Fruit fly (Drosophila melanogaster) whole organism, embryonic: ENCODE data around the gene nod.

Experiments
- ATbp ChIP-seq: fragments of 200-800 bp; sonication (Bioruptor generic); optimal IDR thresholded peaks from 2 replicates; lab custom pipeline; 2017; ENCODE audit warnings: missing biosample characterization, mild to moderate bottlenecking, missing genetic modification characterization, missing genetic modification reagents
- Atf-2 ChIP-seq: fragments of 200-800 bp; sonication (Bioruptor generic); optimal IDR thresholded peaks from 2 replicates; lab custom pipeline; 2016; ENCODE audit warnings: missing biosample characterization, missing genetic modification characterization
- Bdp1 ChIP-seq: fragments of 200-800 bp; sonication (Bioruptor generic); optimal IDR thresholded peaks from 3 replicates; lab custom pipeline; 2016; ENCODE audit warnings: missing biosample characterization, missing genetic modification characterization
- C15 ChIP-seq: fragments of 200-800 bp; sonication (Bioruptor generic); IDR thresholded peaks from 3 replicates; pipeline ENCODE4 v1.3.6; 2022; ENCODE audit warnings: missing biosample characterization, missing genetic modification characterization
- CG10654 ChIP-seq: fragments of 200-800 bp; sonication (Bioruptor generic); optimal IDR thresholded peaks from 2 replicates; lab custom pipeline; 2016; ENCODE audit warnings: missing biosample characterization, missing genetic modification characterization
- CG13624 ChIP-seq: fragments of 200-800 bp; sonication (Bioruptor generic); optimal IDR thresholded peaks from 2 replicates; lab custom pipeline; 2016; ENCODE audit warnings: missing biosample characterization, missing genetic modification characterization
- CG15269 ChIP-seq: fragments of 200-800 bp; sonication (Bioruptor generic); optimal IDR thresholded peaks from 2 replicates; lab custom pipeline; 2018; ENCODE audit warnings: missing biosample characterization, mild to moderate bottlenecking, missing genetic modification characterization, moderate library complexity
- CG15514 ChIP-seq: fragments of 200-800 bp; sonication (Bioruptor generic); optimal IDR thresholded peaks from 3 replicates; lab custom pipeline; 2017; ENCODE audit warnings: missing biosample characterization, missing genetic modification characterization, mild to moderate bottlenecking, moderate library complexity, missing genetic modification reagents
- CG15696 ChIP-seq: fragments of 200-800 bp; sonication (Bioruptor generic); optimal IDR thresholded peaks from 2 replicates; lab custom pipeline; 2019; ENCODE audit warnings: missing biosample characterization, mild to moderate bottlenecking, missing genetic modification characterization, moderate library complexity
- CG1602 ChIP-seq: fragments of 200-800 bp; sonication (Bioruptor generic); optimal IDR thresholded peaks from 3 replicates; lab custom pipeline; 2016; ENCODE audit warnings: missing biosample characterization, missing genetic modification characterization
- CG16815 ChIP-seq: fragments of 200-800 bp; sonication (Bioruptor generic); optimal IDR thresholded peaks from 3 replicates; lab custom pipeline; 2017; ENCODE audit warnings: missing biosample characterization, mild to moderate bottlenecking, missing genetic modification characterization
- CG17361 ChIP-seq: fragments of 200-800 bp; sonication (Bioruptor generic); IDR thresholded peaks from 3 replicates; pipeline ENCODE4 v1.3.6; 2022; ENCODE audit warnings: missing biosample characterization, missing genetic modification characterization
- CG30431 ChIP-seq: fragments of 200-800 bp; sonication (Bioruptor generic); optimal IDR thresholded peaks from 2 replicates; lab custom pipeline; 2017; ENCODE audit warnings: missing biosample characterization, missing genetic modification characterization
- CG6254 ChIP-seq: fragments of 200-800 bp; sonication (Bioruptor generic); optimal IDR thresholded peaks from 3 replicates; lab custom pipeline; 2017; ENCODE audit warnings: mild to moderate bottlenecking, missing biosample characterization, missing genetic modification reagents, missing genetic modification characterization
- CG7839 ChIP-seq: fragments of 200-800 bp; sonication (Bioruptor generic); optimal IDR thresholded peaks from 3 replicates; lab custom pipeline; 2018; ENCODE audit warnings: missing biosample characterization, mild to moderate bottlenecking, missing genetic modification characterization, moderate library complexity
- CG8290 ChIP-seq, 3 experiments: fragments of 200-800 bp; sonication (Bioruptor generic); optimal IDR thresholded peaks; 2 replicates each; lab custom pipeline; 2016 to 2019; ENCODE audit warnings: missing biosample characterization in 3 of 3, missing genetic modification characterization in 3 of 3, mild to moderate bottlenecking in 2 of 3, moderate library complexity in 1 of 3
- CG8765 ChIP-seq: fragments of 200-800 bp; sonication (Bioruptor generic); IDR thresholded peaks from 2 replicates; pipeline ENCODE4 v1.3.6; 2022; ENCODE audit warnings: missing biosample characterization, missing genetic modification characterization
- CG8924 ChIP-seq: fragments of 200-800 bp; optimal IDR thresholded peaks from 3 replicates; lab custom pipeline; 2019; ENCODE audit warnings: missing biosample characterization, mild to moderate bottlenecking, missing genetic modification characterization, moderate library complexity
- CG9797 ChIP-seq: fragments of 200-800 bp; sonication (Bioruptor generic); optimal IDR thresholded peaks from 3 replicates; lab custom pipeline; 2018; ENCODE audit warnings: missing biosample characterization, mild to moderate bottlenecking, missing genetic modification characterization
- D ChIP-seq, 2 experiments: fragments of 200-800 bp in 1 of 2; fragments of >200 bp in 1 of 2; sonication (Bioruptor generic) in 1 of 2; optimal IDR thresholded peaks; 2 replicates in 1 of 2; 3 replicates in 1 of 2; lab custom pipeline; 2017; ENCODE audit warnings: mild to moderate bottlenecking in 1 of 2, missing biosample characterization in 1 of 2, missing genetic modification characterization in 1 of 2, missing genetic modification reagents in 1 of 2
- D19A ChIP-seq: fragments of 200-800 bp; optimal IDR thresholded peaks from 3 replicates; lab custom pipeline; 2019; ENCODE audit warnings: missing biosample characterization, mild to moderate bottlenecking, missing genetic modification characterization, moderate library complexity
- Drgx ChIP-seq: fragments of 200-800 bp; sonication (Bioruptor generic); IDR thresholded peaks from 2 replicates; pipeline ENCODE4 v1.3.6; 2022; ENCODE audit warnings: missing biosample characterization, missing genetic modification characterization
- Gsc ChIP-seq: fragments of 200-800 bp; sonication (Bioruptor generic); IDR thresholded peaks from 2 replicates; pipeline ENCODE4 v1.3.6; 2022; ENCODE audit warnings: missing biosample characterization, missing genetic modification characterization
- Med ChIP-seq: fragments of 200-800 bp; sonication (Bioruptor generic); peaks from one replicate; lab custom pipeline; 2016; ENCODE audit warnings: missing biosample characterization, missing genetic modification characterization, mild to moderate bottlenecking, inconsistent platforms, moderate library complexity
- Mrtf ChIP-seq: fragments of 200-800 bp; sonication (Bioruptor generic); IDR thresholded peaks from 3 replicates; pipeline ENCODE4 v1.3.6; 2022; ENCODE audit warnings: missing biosample characterization, missing genetic modification characterization
- Ravus ChIP-seq: fragments of 200-800 bp; sonication (Bioruptor generic); IDR thresholded peaks from 2 replicates; pipeline ENCODE4 v1.3.6; 2022; ENCODE audit warnings: missing biosample characterization, missing genetic modification characterization
- Six4 ChIP-seq: fragments of 200-800 bp; sonication (Bioruptor generic); optimal IDR thresholded peaks from 2 replicates; lab custom pipeline; 2016; ENCODE audit warnings: missing biosample characterization, missing genetic modification characterization
- Sry-β ChIP-seq: fragments of 200-800 bp; sonication (Bioruptor generic); optimal IDR thresholded peaks from 2 replicates; lab custom pipeline; 2018; ENCODE audit warnings: missing biosample characterization, mild to moderate bottlenecking, missing genetic modification characterization, moderate library complexity
- chif ChIP-seq, 2 experiments: fragments of 200-800 bp; sonication (Bioruptor generic); optimal IDR thresholded peaks; 3 replicates each; lab custom pipeline; 2016; ENCODE audit warnings: missing biosample characterization in 2 of 2, missing genetic modification characterization in 2 of 2
- cwo ChIP-seq: fragments of 200-800 bp; sonication (Bioruptor generic); optimal IDR thresholded peaks from 3 replicates; lab custom pipeline; 2017; ENCODE audit warnings: missing biosample characterization, missing genetic modification characterization, mild to moderate bottlenecking, moderate library complexity, missing genetic modification reagents
- dmrt99B ChIP-seq: fragments of 200-800 bp; sonication (Bioruptor generic); optimal IDR thresholded peaks from 2 replicates; lab custom pipeline; 2018; ENCODE audit warnings: missing biosample characterization, mild to moderate bottlenecking, missing genetic modification characterization, moderate library complexity
- eyg ChIP-seq: fragments of 200-800 bp; sonication (Bioruptor generic); optimal IDR thresholded peaks from 3 replicates; lab custom pipeline; 2016; ENCODE audit warnings: missing biosample characterization, missing genetic modification characterization
- grn ChIP-seq: fragments of 200-800 bp; sonication (Bioruptor generic); optimal IDR thresholded peaks from 3 replicates; lab custom pipeline; 2017; ENCODE audit warnings: missing biosample characterization, missing genetic modification characterization
- gsb-n ChIP-seq: fragments of 200-800 bp; sonication (Bioruptor generic); optimal IDR thresholded peaks from 3 replicates; lab custom pipeline; 2018; ENCODE audit warnings: missing biosample characterization, mild to moderate bottlenecking, missing genetic modification characterization
- lab ChIP-seq: fragments of 200-800 bp; sonication (Bioruptor generic); optimal IDR thresholded peaks from 3 replicates; lab custom pipeline; 2017; ENCODE audit warnings: missing biosample characterization, missing genetic modification characterization, mild to moderate bottlenecking, moderate library complexity, missing genetic modification reagents
- lbe ChIP-seq: fragments of 200-800 bp; sonication (Bioruptor generic); optimal IDR thresholded peaks from 2 replicates; lab custom pipeline; 2016; ENCODE audit warnings: missing biosample characterization, mild to moderate bottlenecking, missing genetic modification characterization
- lilli ChIP-seq: fragments of 200-800 bp; sonication (Bioruptor generic); optimal IDR thresholded peaks from 3 replicates; lab custom pipeline; 2016; ENCODE audit warnings: missing biosample characterization, missing genetic modification characterization
- nau ChIP-seq: fragments of 200-800 bp; sonication (Bioruptor generic); optimal IDR thresholded peaks from 3 replicates; lab custom pipeline; 2017; ENCODE audit warnings: missing biosample characterization, mild to moderate bottlenecking, missing genetic modification characterization, missing genetic modification reagents
- pita ChIP-seq: fragments of 200-800 bp; sonication (Bioruptor generic); optimal IDR thresholded peaks from 2 replicates; lab custom pipeline; 2017; ENCODE audit warnings: missing biosample characterization, mild to moderate bottlenecking, missing genetic modification characterization
- row ChIP-seq: fragments of 200-800 bp; sonication (Bioruptor generic); IDR thresholded peaks from 3 replicates; pipeline ENCODE4 v1.3.6; 2022; ENCODE audit warnings: missing biosample characterization, missing genetic modification characterization
- sd ChIP-seq: fragments of 200-800 bp; sonication (Bioruptor generic); optimal IDR thresholded peaks from 3 replicates; lab custom pipeline; 2018; ENCODE audit warnings: missing biosample characterization, mild to moderate bottlenecking, missing genetic modification characterization, moderate library complexity
- seq ChIP-seq: fragments of 200-800 bp; sonication (Bioruptor generic); IDR thresholded peaks from 2 replicates; pipeline ENCODE4 v1.3.6; 2022; ENCODE audit warnings: missing biosample characterization, missing genetic modification characterization
- slp2 ChIP-seq: fragments of 200-800 bp; sonication (Bioruptor generic); optimal IDR thresholded peaks from 2 replicates; lab custom pipeline; 2016; ENCODE audit warnings: missing biosample characterization, missing genetic modification characterization
- ssp ChIP-seq: fragments of 200-800 bp; sonication (Bioruptor generic); IDR thresholded peaks from 2 replicates; pipeline ENCODE4 v1.3.6; 2022; ENCODE audit warnings: missing biosample characterization, missing genetic modification characterization
- tgo ChIP-seq: fragments of 200-800 bp; sonication (Bioruptor generic); IDR thresholded peaks from 3 replicates; pipeline ENCODE4 v1.3.6; 2022; ENCODE audit warnings: missing biosample characterization, missing genetic modification characterization
- twi ChIP-seq: fragments of 200-800 bp; optimal IDR thresholded peaks from 2 replicates; lab custom pipeline; 2019; ENCODE audit warnings: missing biosample characterization, mild to moderate bottlenecking, missing genetic modification characterization, moderate library complexity
- vnd ChIP-seq: fragments of 200-800 bp; sonication (Bioruptor generic); IDR thresholded peaks from 3 replicates; pipeline ENCODE4 v1.3.6; 2022; ENCODE audit warnings: missing biosample characterization, missing genetic modification characterization; ENCODE audit not compliant: partially characterized antibody
- vvl ChIP-seq: fragments of 200-800 bp; sonication (Bioruptor generic); IDR thresholded peaks from 2 replicates; pipeline ENCODE4 v1.3.6; 2022; ENCODE audit warnings: missing biosample characterization, missing genetic modification characterization
- zfh1 ChIP-seq: fragments of 200-800 bp; sonication (Bioruptor generic); IDR thresholded peaks from 3 replicates; pipeline ENCODE4 v1.3.6; 2022; ENCODE audit warnings: missing biosample characterization, missing genetic modification characterization
- zfh2 ChIP-seq: fragments of 200-800 bp; sonication (Bioruptor generic); optimal IDR thresholded peaks from 2 replicates; lab custom pipeline; 2016; ENCODE audit warnings: missing biosample characterization, missing genetic modification characterization

Gene nod

dm6 chrX:11548701-11549100, 31.9 kb upstream of the nod start (continued):
- TF ChIP-seq C15 (GFP tag; lab: Robert Waterston, UW) (no peak), grn (no peak), CG15696 (peak; percentile 37), cwo (GFP tag; lab: Kevin White, UChicago) (no peak), zfh2 (GFP tag; lab: Kevin White, UChicago) (no peak), twi (no peak), pita (GFP tag; lab: Kevin White, UChicago) (no peak), nau (GFP tag; lab: Kevin White, UChicago) (peak; percentile 50), Drgx (GFP tag; lab: Robert Waterston, UW) (peak; percentile 66), slp2 (peak; percentile 19), CG1602 (GFP tag; lab: Kevin White, UChicago) (peak; percentile 11), eyg (no peak), lbe (no peak), CG16815 (GFP tag; lab: Kevin White, UChicago) (peak; percentile 23), CG15269 (peak; percentile 17), Six4 (GFP tag; lab: Kevin White, UChicago) (peak; percentile 33), Ravus (GFP tag; lab: Robert Waterston, UW) (no peak), vnd (GFP tag; lab: Robert Waterston, UW) (no peak), ATbp (GFP tag; lab: Kevin White, UChicago) (peak; percentile 15), CG8765 (no peak), Med (GFP tag; lab: Kevin White, UChicago) (peak; percentile 85), D (optimal IDR thresholded peaks at IDR 0.05; lab: Kevin White, UChicago) (no peak), D (GFP tag; optimal IDR thresholded peaks at IDR 0.05; lab: Kevin White, UChicago) (peak; percentile 54), CG8924 (tag; lab: Kevin White, UChicago) (peak; percentile 41), CG7839 (peak; percentile 59), row (GFP tag; lab: Robert Waterston, UW) (peak; percentile 47; the same call in 1 of the 3 replicates), Gsc (GFP tag; lab: Robert Waterston, UW) (no peak), lilli (peak; percentile 46), Sry-β (no peak), seq (GFP tag; lab: Robert Waterston, UW) (no peak), CG6254 (GFP tag; lab: Kevin White, UChicago) (peak; percentile 9), chif (GFP tag; optimal IDR thresholded peaks at IDR 0.05; lab: Kevin White, UChicago) (peak; percentile 60 to 64), tgo (GFP tag; lab: Robert Waterston, UW) (0 out of 3 replicates have a peak, but pooled peaks have one; percentile 20), CG30431 (GFP tag; lab: Kevin White, UChicago) (no peak), CG10654 (GFP tag; lab: Kevin White, UChicago) (no peak), vvl (peak; percentile 57), lab (peak; percentile 29), sd (no peak), CG17361 (peak; percentile 42; the same call in 1 of the 3 replicates), ssp (GFP tag; lab: Robert Waterston, UW) (no peak), D19A (tag; lab: Kevin White, UChicago) (peak; percentile 33), CG9797 (no peak), Mrtf (GFP tag; lab: Robert Waterston, UW) (no peak), Atf-2 (peak; percentile 0), CG13624 (GFP tag; lab: Kevin White, UChicago) (peak; percentile 15), zfh1 (0 out of 3 replicates have a peak, but pooled peaks have one; percentile 30), gsb-n (tag; lab: Kevin White, UChicago) (peak; percentile 50), dmrt99B (tag; lab: Kevin White, UChicago) (peak; percentile 51), Bdp1 (peak; percentile 24), CG15514 (no peak), CG8290 (GFP tag; optimal IDR thresholded peaks at IDR 0.05; lab: Kevin White, UChicago) (no peak), CG8290 (tag; optimal IDR thresholded peaks at IDR 0.05; lab: Kevin White, UChicago) (peak in 1 of 2 experiments; percentile 11)
